Worm (Caenorhabditis elegans): Measurements from ENCODE around the gene F35D2.2.

Gene F35D2.2

ce11 chrII:7599357-7599756 lies 25.1 kb downstream of the F35D2.2 start, which contains the start of gene npp-21:
npp-21 (plus strand) TSS chrII:7599657.
- TF ChIP-seq pha-4 (tag; optimal IDR thresholded peaks at IDR 0.05) = no peak
- no peak for TF ChIP-seq ceh-83 (GFP tag; optimal IDR thresholded peaks at IDR 0.05)
- no peak for TF ChIP-seq nhr-28 (tag; optimal IDR thresholded peaks at IDR 0.05)
- no peak for TF ChIP-seq sem-2 (GFP tag; optimal IDR thresholded peaks at IDR 0.05)
- TF ChIP-seq lin-13 (tag; optimal IDR thresholded peaks at IDR 0.05) = no peak
- no peak for TF ChIP-seq zip-8 (tag; optimal IDR thresholded peaks at IDR 0.05)
- TF ChIP-seq blmp-1 (tag; optimal IDR thresholded peaks at IDR 0.05) = no peak
- no peak for TF ChIP-seq tbx-8 (GFP tag; optimal IDR thresholded peaks at IDR 0.05)
- no peak for TF ChIP-seq nhr-12 (tag; optimal IDR thresholded peaks at IDR 0.05)
- no peak for TF ChIP-seq elt-1 (tag; optimal IDR thresholded peaks at IDR 0.05; ENCODE audit: borderline replicate concordance, insufficient read depth)
- TF ChIP-seq unc-39 (tag; optimal IDR thresholded peaks at IDR 0.05) = no peak
- no peak for TF ChIP-seq mep-1 (tag; optimal IDR thresholded peaks at IDR 0.05)

ce11 chrII:7605306-7605705 lies 31.1 kb downstream of the F35D2.2 start, which contains the start of gene osm-8:
osm-8 (minus strand) TSS chrII:7605406.
- no peak for TF ChIP-seq nhr-28 (tag; optimal IDR thresholded peaks at IDR 0.05)
- TF ChIP-seq lin-32 (GFP tag; optimal IDR thresholded peaks at IDR 0.05) = no peak
- no peak for TF ChIP-seq sptf-1 (tag; optimal IDR thresholded peaks at IDR 0.05)
- no peak for TF ChIP-seq zip-8 (tag; optimal IDR thresholded peaks at IDR 0.05)
- no peak for TF ChIP-seq M03D4.4 (tag; optimal IDR thresholded peaks at IDR 0.05)
- TF ChIP-seq mab-5 (tag; optimal IDR thresholded peaks at IDR 0.05) = no peak
- TF ChIP-seq nhr-2 (tag; optimal IDR thresholded peaks at IDR 0.05) = no peak
- no peak for TF ChIP-seq ces-1 (GFP tag; optimal IDR thresholded peaks at IDR 0.05)
- TF ChIP-seq ham-2 (GFP tag; optimal IDR thresholded peaks at IDR 0.05) = no peak
- TF ChIP-seq elt-3 (tag; optimal IDR thresholded peaks at IDR 0.05) = no peak
- TF ChIP-seq nhr-12 (tag; optimal IDR thresholded peaks at IDR 0.05) = no peak
- no peak for TF ChIP-seq blmp-1 (tag; optimal IDR thresholded peaks at IDR 0.05)
- no peak for TF ChIP-seq mep-1 (tag; optimal IDR thresholded peaks at IDR 0.05)
- TF ChIP-seq lin-13 (tag; optimal IDR thresholded peaks at IDR 0.05) = no peak
- TF ChIP-seq mls-2 (tag; optimal IDR thresholded peaks at IDR 0.05) = no peak
- TF ChIP-seq snpc-4 (tag; optimal IDR thresholded peaks at IDR 0.05) = no peak
- no peak for TF ChIP-seq hlh-1 (tag; optimal IDR thresholded peaks at IDR 0.05)
- no peak for TF ChIP-seq drap-1 (GFP tag; optimal IDR thresholded peaks at IDR 0.05)
- no peak for TF ChIP-seq nhr-76 (tag; optimal IDR thresholded peaks at IDR 0.05)

ce11 chrII:7607953-7608352 lies 33.7 kb downstream of the F35D2.2 start, which contains the start of gene lips-17:
lips-17 (plus strand) TSS chrII:7608253.
- TF ChIP-seq hlh-1 (tag; optimal IDR thresholded peaks at IDR 0.05) (no peak), sem-2 (GFP tag; optimal IDR thresholded peaks at IDR 0.05) (no peak), lsy-2 (tag; optimal IDR thresholded peaks at IDR 0.05) (no peak), ztf-11 (tag; optimal IDR thresholded peaks at IDR 0.05) (no peak), zip-8 (tag; optimal IDR thresholded peaks at IDR 0.05) (no peak), flh-1 (GFP tag; optimal IDR thresholded peaks at IDR 0.05) (no peak), blmp-1 (tag; optimal IDR thresholded peaks at IDR 0.05) (no peak), ceh-39 (tag; optimal IDR thresholded peaks at IDR 0.05) (no peak), mep-1 (tag; optimal IDR thresholded peaks at IDR 0.05) (no peak), ham-2 (GFP tag; optimal IDR thresholded peaks at IDR 0.05) (no peak), mls-2 (tag; optimal IDR thresholded peaks at IDR 0.05) (no peak)

ce11 chrII:7613241-7613782 lies 39.1 kb downstream of the F35D2.2 start, which contains the start of the genes oig-4 and R07G3.7:
oig-4 (plus strand) TSS chrII:7613541.
R07G3.7 (minus strand) TSS chrII:7613732.
- no peak for TF ChIP-seq mab-5 (tag; optimal IDR thresholded peaks at IDR 0.05)
- TF ChIP-seq hlh-1 (tag; optimal IDR thresholded peaks at IDR 0.05) = peak; percentile 29

DNA sequence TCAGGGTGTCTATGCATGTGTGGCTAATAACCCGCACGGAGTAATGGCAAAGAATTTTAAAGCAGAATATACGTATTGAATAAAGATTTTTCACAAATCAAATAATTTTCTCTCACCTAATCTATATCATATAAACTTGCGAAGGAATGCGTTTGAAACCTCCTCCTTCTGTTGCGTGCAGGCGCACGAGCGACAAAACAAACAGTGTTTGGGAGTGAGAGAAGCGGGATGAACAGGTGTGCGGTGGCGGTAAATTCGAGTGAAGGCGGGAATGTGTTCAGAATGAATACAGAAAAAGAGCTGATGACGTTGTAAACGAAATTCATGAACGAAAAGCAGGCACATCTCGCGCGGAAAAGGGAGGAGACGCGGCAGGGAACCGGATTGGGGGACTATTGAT lies 40.1 kb downstream of the F35D2.2 start:
- TF ChIP-seq cnd-1 (tag; optimal IDR thresholded peaks at IDR 0.05) (no peak), elt-1 (tag; optimal IDR thresholded peaks at IDR 0.05; ENCODE audit: borderline replicate concordance, insufficient read depth) (no peak), pha-4 (tag; optimal IDR thresholded peaks at IDR 0.05) (no peak), ztf-11 (tag; optimal IDR thresholded peaks at IDR 0.05) (no peak), mls-2 (tag; optimal IDR thresholded peaks at IDR 0.05) (no peak), nhr-76 (tag; optimal IDR thresholded peaks at IDR 0.05) (no peak), sem-2 (GFP tag; optimal IDR thresholded peaks at IDR 0.05) (no peak), mep-1 (tag; optimal IDR thresholded peaks at IDR 0.05) (no peak), ceh-43 (GFP tag; optimal IDR thresholded peaks at IDR 0.05) (no peak), nhr-12 (tag; optimal IDR thresholded peaks at IDR 0.05) (no peak), unc-39 (tag; optimal IDR thresholded peaks at IDR 0.05) (no peak), hlh-1 (tag; optimal IDR thresholded peaks at IDR 0.05) (peak; percentile 64), ham-2 (GFP tag; optimal IDR thresholded peaks at IDR 0.05) (no peak), drap-1 (GFP tag; optimal IDR thresholded peaks at IDR 0.05) (no peak), lin-32 (GFP tag; optimal IDR thresholded peaks at IDR 0.05) (peak; percentile 10)

Data from whole organism, mixed stage, embryonic.